Fruit fly (Drosophila melanogaster) whole organism, embryonic: ENCODE measurements around the gene Rrp5.

Source experiments
- Atf-2 ChIP-seq: fragments of 200-800 bp; sonication (Bioruptor generic); optimal IDR thresholded peaks from 2 replicates; lab custom pipeline; 2016; ENCODE audit warnings: missing biosample characterization, missing genetic modification characterization
- CG10543 ChIP-seq: fragments of 200-800 bp; sonication (Bioruptor generic); optimal IDR thresholded peaks from 3 replicates; lab custom pipeline; 2017; ENCODE audit warnings: missing biosample characterization, mild to moderate bottlenecking, missing genetic modification characterization, moderate library complexity
- CG12219 ChIP-seq: fragments of 200-800 bp; sonication (Bioruptor generic); optimal IDR thresholded peaks from 3 replicates; lab custom pipeline; 2018; ENCODE audit warnings: missing biosample characterization, mild to moderate bottlenecking, missing genetic modification characterization
- CG12769 ChIP-seq: fragments of 200-800 bp; sonication (Bioruptor generic); optimal IDR thresholded peaks from 2 replicates; lab custom pipeline; 2019; ENCODE audit warnings: missing biosample characterization, mild to moderate bottlenecking, missing genetic modification characterization, moderate library complexity
- CG13296 ChIP-seq: fragments of 200-800 bp; sonication (Bioruptor generic); optimal IDR thresholded peaks from 3 replicates; lab custom pipeline; 2018; ENCODE audit warnings: missing biosample characterization, mild to moderate bottlenecking, missing genetic modification characterization
- CG1529 ChIP-seq: fragments of 200-800 bp; sonication (Bioruptor generic); optimal IDR thresholded peaks from 3 replicates; lab custom pipeline; 2018; ENCODE audit warnings: missing biosample characterization, missing genetic modification characterization
- CG15696 ChIP-seq: fragments of 200-800 bp; sonication (Bioruptor generic); optimal IDR thresholded peaks from 2 replicates; lab custom pipeline; 2019; ENCODE audit warnings: missing biosample characterization, mild to moderate bottlenecking, missing genetic modification characterization, moderate library complexity
- CG16779 ChIP-seq: fragments of 200-800 bp; sonication (Bioruptor generic); IDR thresholded peaks from 2 replicates; pipeline ENCODE4 v1.3.6; 2022; ENCODE audit warnings: missing biosample characterization, missing genetic modification characterization
- CG17359 ChIP-seq: fragments of 200-800 bp; sonication (Bioruptor generic); optimal IDR thresholded peaks from 3 replicates; lab custom pipeline; 2018; ENCODE audit warnings: missing biosample characterization, mild to moderate bottlenecking, missing genetic modification characterization, moderate library complexity
- CG17385 ChIP-seq: fragments of 200-800 bp; sonication (Bioruptor generic); optimal IDR thresholded peaks from 3 replicates; lab custom pipeline; 2018; ENCODE audit warnings: missing biosample characterization, mild to moderate bottlenecking, missing genetic modification characterization
- CG18599 ChIP-seq: fragments of 200-800 bp; sonication (Bioruptor generic); optimal IDR thresholded peaks from 3 replicates; lab custom pipeline; 2017; ENCODE audit warnings: missing biosample characterization, missing genetic modification characterization, mild to moderate bottlenecking, moderate library complexity, missing genetic modification reagents
- CG2712 ChIP-seq: fragments of 200-800 bp; optimal IDR thresholded peaks from 3 replicates; lab custom pipeline; 2019; ENCODE audit warnings: missing biosample characterization, mild to moderate bottlenecking, missing genetic modification characterization, moderate library complexity
- CG32767 ChIP-seq: fragments of 200-800 bp; sonication (Bioruptor generic); IDR thresholded peaks from 2 replicates; pipeline ENCODE4 v1.3.6; 2022; ENCODE audit warnings: missing biosample characterization, missing genetic modification characterization
- CG7556 ChIP-seq: fragments of 200-800 bp; sonication (Bioruptor generic); optimal IDR thresholded peaks from 2 replicates; lab custom pipeline; 2017; ENCODE audit warnings: missing biosample characterization, mild to moderate bottlenecking, missing genetic modification characterization
- CG8290 ChIP-seq, 3 experiments: fragments of 200-800 bp; sonication (Bioruptor generic); optimal IDR thresholded peaks; 2 replicates each; lab custom pipeline; 2016 to 2019; ENCODE audit warnings: missing biosample characterization in 3 of 3, missing genetic modification characterization in 3 of 3, mild to moderate bottlenecking in 2 of 3, moderate library complexity in 1 of 3
- CG9876 ChIP-seq: fragments of 200-800 bp; sonication (Bioruptor generic); optimal IDR thresholded peaks from 2 replicates; lab custom pipeline; 2016; ENCODE audit warnings: missing biosample characterization, missing genetic modification characterization
- Chrac-16 ChIP-seq: fragments of 200-800 bp; sonication (Bioruptor generic); optimal IDR thresholded peaks from 3 replicates; lab custom pipeline; 2016; ENCODE audit warnings: missing biosample characterization, missing genetic modification characterization
- D19A ChIP-seq: fragments of 200-800 bp; optimal IDR thresholded peaks from 3 replicates; lab custom pipeline; 2019; ENCODE audit warnings: missing biosample characterization, mild to moderate bottlenecking, missing genetic modification characterization, moderate library complexity
- Dp ChIP-seq: fragments of 200-800 bp; sonication (Bioruptor generic); optimal IDR thresholded peaks from 2 replicates; lab custom pipeline; 2018; ENCODE audit warnings: missing biosample characterization, mild to moderate bottlenecking, missing genetic modification characterization, moderate library complexity
- Eip74EF ChIP-seq, 2 experiments: fragments of 200-800 bp in 1 of 2; fragments of >200 bp in 1 of 2; sonication (Bioruptor generic) in 1 of 2; optimal IDR thresholded peaks; 2 replicates each; lab custom pipeline; 2017 to 2019; ENCODE audit warnings: missing biosample characterization in 2 of 2, missing genetic modification characterization in 2 of 2, mild to moderate bottlenecking in 1 of 2, moderate library complexity in 1 of 2
- Ets97D ChIP-seq: fragments of 200-800 bp; sonication (Bioruptor generic); optimal IDR thresholded peaks from 3 replicates; lab custom pipeline; 2016; ENCODE audit warnings: missing biosample characterization, missing genetic modification characterization
- HLHmδ ChIP-seq: fragments of 200-800 bp; sonication (Bioruptor generic); optimal IDR thresholded peaks from 2 replicates; lab custom pipeline; 2018; ENCODE audit warnings: missing biosample characterization, mild to moderate bottlenecking, missing genetic modification characterization, moderate library complexity
- Hmr ChIP-seq: fragments of 200-800 bp; sonication (Bioruptor generic); optimal IDR thresholded peaks from 3 replicates; lab custom pipeline; 2017; ENCODE audit warnings: mild to moderate bottlenecking, missing biosample characterization, missing genetic modification reagents, missing genetic modification characterization
- Hr39 ChIP-seq: fragments of >200 bp; optimal IDR thresholded peaks from 2 replicates; lab custom pipeline; 2017
- NC2β ChIP-seq: fragments of 200-800 bp; sonication (Bioruptor generic); optimal IDR thresholded peaks from 2 replicates; lab custom pipeline; 2016; ENCODE audit warnings: missing biosample characterization, missing genetic modification characterization
- Ravus ChIP-seq: fragments of 200-800 bp; sonication (Bioruptor generic); IDR thresholded peaks from 2 replicates; pipeline ENCODE4 v1.3.6; 2022; ENCODE audit warnings: missing biosample characterization, missing genetic modification characterization
- Tbp ChIP-seq: fragments of >200 bp; optimal IDR thresholded peaks from 2 replicates; lab custom pipeline; 2018; ENCODE audit warnings: missing biosample characterization, missing genetic modification characterization
- Xbp1 ChIP-seq: fragments of 200-800 bp; sonication (Bioruptor generic); optimal IDR thresholded peaks from 3 replicates; lab custom pipeline; 2016; ENCODE audit warnings: missing biosample characterization, mild to moderate bottlenecking, missing genetic modification characterization
- ap ChIP-seq: fragments of 200-800 bp; sonication (Bioruptor generic); IDR thresholded peaks from 2 replicates; pipeline ENCODE4 v1.3.6; 2022; ENCODE audit warnings: missing biosample characterization, missing genetic modification characterization
- caup ChIP-seq: fragments of 200-800 bp; sonication (Bioruptor generic); optimal IDR thresholded peaks from 3 replicates; lab custom pipeline; 2017; ENCODE audit warnings: missing biosample characterization, mild to moderate bottlenecking, missing genetic modification characterization, moderate library complexity; ENCODE audit not compliant: severe bottlenecking
- chinmo ChIP-seq: fragments of 200-800 bp; sonication (Bioruptor generic); IDR thresholded peaks from 4 replicates; pipeline ENCODE4 v1.3.6; 2022; ENCODE audit warnings: missing biosample characterization, missing genetic modification characterization; ENCODE audit not compliant: partially characterized antibody
- da ChIP-seq: fragments of 200-800 bp; sonication (Bioruptor generic); optimal IDR thresholded peaks from 2 replicates; lab custom pipeline; 2016; ENCODE audit warnings: missing biosample characterization, missing genetic modification characterization
- danr ChIP-seq: fragments of 200-800 bp; sonication (Bioruptor generic); IDR thresholded peaks from 2 replicates; pipeline ENCODE4 v1.3.6; 2022; ENCODE audit warnings: missing biosample characterization, missing genetic modification characterization
- dysf ChIP-seq: fragments of 200-800 bp; sonication (Bioruptor generic); IDR thresholded peaks from 3 replicates; pipeline ENCODE4 v1.3.6; 2022; ENCODE audit warnings: missing biosample characterization, missing genetic modification characterization
- emc ChIP-seq: fragments of 200-800 bp; sonication (Bioruptor generic); optimal IDR thresholded peaks from 2 replicates; lab custom pipeline; 2016; ENCODE audit warnings: missing biosample characterization, missing genetic modification characterization
- fd96Cb ChIP-seq: fragments of 200-800 bp; sonication (Bioruptor generic); optimal IDR thresholded peaks from 2 replicates; lab custom pipeline; 2018; ENCODE audit warnings: missing biosample characterization, mild to moderate bottlenecking, missing genetic modification characterization, moderate library complexity
- gro ChIP-seq: fragments of 200-800 bp; sonication (Bioruptor generic); optimal IDR thresholded peaks from 2 replicates; lab custom pipeline; 2016; ENCODE audit warnings: missing biosample characterization, missing genetic modification characterization
- hb ChIP-seq: fragments of 200-800 bp; sonication (Bioruptor generic); IDR thresholded peaks from 3 replicates; pipeline ENCODE4 v1.3.6; 2022; ENCODE audit warnings: missing biosample characterization, missing genetic modification characterization; ENCODE audit not compliant: partially characterized antibody
- hbn ChIP-seq: fragments of 200-800 bp; sonication (Bioruptor generic); IDR thresholded peaks from 2 replicates; pipeline ENCODE4 v1.3.6; 2022; ENCODE audit warnings: missing biosample characterization, missing genetic modification characterization; ENCODE audit not compliant: partially characterized antibody
- jigr1 ChIP-seq: fragments of 200-800 bp; sonication (Bioruptor generic); IDR thresholded peaks from 3 replicates; pipeline ENCODE4 v1.3.6; 2022; ENCODE audit warnings: missing biosample characterization, missing genetic modification characterization
- p53 ChIP-seq: fragments of 200-800 bp; sonication (Bioruptor generic); optimal IDR thresholded peaks from 2 replicates; lab custom pipeline; 2016; ENCODE audit warnings: missing biosample characterization, missing genetic modification characterization
- peb ChIP-seq: fragments of 200-800 bp; sonication (Bioruptor generic); IDR thresholded peaks from 2 replicates; pipeline ENCODE4 v1.3.6; 2022; ENCODE audit warnings: missing biosample characterization, missing genetic modification characterization
- pho ChIP-seq: fragments of 200-800 bp; sonication (Bioruptor generic); optimal IDR thresholded peaks from 2 replicates; lab custom pipeline; 2016; ENCODE audit warnings: missing biosample characterization, missing genetic modification characterization
- psq ChIP-seq: fragments of 200-800 bp; sonication (Bioruptor generic); optimal IDR thresholded peaks from 2 replicates; lab custom pipeline; 2017; ENCODE audit warnings: missing biosample characterization, missing genetic modification characterization
- shn ChIP-seq: fragments of 200-800 bp; sonication (Bioruptor generic); optimal IDR thresholded peaks from 3 replicates; lab custom pipeline; 2016; ENCODE audit warnings: missing biosample characterization, missing genetic modification characterization
- sqz ChIP-seq: fragments of 200-800 bp; sonication (Bioruptor generic); optimal IDR thresholded peaks from 3 replicates; lab custom pipeline; 2018; ENCODE audit warnings: missing biosample characterization, mild to moderate bottlenecking, missing genetic modification characterization
- vnd ChIP-seq: fragments of 200-800 bp; sonication (Bioruptor generic); IDR thresholded peaks from 3 replicates; pipeline ENCODE4 v1.3.6; 2022; ENCODE audit warnings: missing biosample characterization, missing genetic modification characterization; ENCODE audit not compliant: partially characterized antibody
- z ChIP-seq: fragments of 200-800 bp; sonication (Bioruptor generic); IDR thresholded peaks from 3 replicates; pipeline ENCODE4 v1.3.6; 2022; ENCODE audit warnings: missing biosample characterization, missing genetic modification characterization
- zen ChIP-seq: fragments of 200-800 bp; sonication (Bioruptor generic); optimal IDR thresholded peaks from 3 replicates; lab custom pipeline; 2018; ENCODE audit warnings: missing biosample characterization, mild to moderate bottlenecking, missing genetic modification characterization, moderate library complexity

The Rrp5 gene

dm6 chr3R:24289768-24290349, 43.3 kb downstream of the Rrp5 start, which contains the start of the genes CG34290 and Uck (continued):
- TF ChIP-seq CG12219 (GFP tag; lab: Kevin White, UChicago) (peak; percentile 83), Chrac-16 (peak; percentile 2), CG16779 (GFP tag; lab: Robert Waterston, UW) (no peak; the same call in 1 of the 2 replicates), CG17385 (peak; percentile 84), CG8290 (GFP tag; optimal IDR thresholded peaks at IDR 0.05; lab: Kevin White, UChicago) (peak; percentile 42), CG8290 (tag; optimal IDR thresholded peaks at IDR 0.05; lab: Kevin White, UChicago) (peak; percentile 41 to 89), jigr1 (GFP tag; lab: Robert Waterston, UW) (no peak), CG15696 (peak; percentile 38), Hmr (GFP tag; lab: Kevin White, UChicago) (peak; percentile 94), shn (peak; percentile 68), D19A (tag; lab: Kevin White, UChicago) (no peak), chinmo (GFP tag; lab: Robert Waterston, UW) (peak; percentile 86; the same call in 3 of the 4 replicates), CG7556 (GFP tag; lab: Kevin White, UChicago) (peak; percentile 61), CG1529 (peak; percentile 52), CG13296 (GFP tag; lab: Kevin White, UChicago) (peak; percentile 87), hbn (GFP tag; lab: Robert Waterston, UW) (peak; percentile 85), pho (GFP tag; lab: Kevin White, UChicago) (peak; percentile 63), ap (GFP tag; lab: Robert Waterston, UW) (peak; percentile 45), Ets97D (GFP tag; lab: Kevin White, UChicago) (peak; percentile 99), fd96Cb (tag; lab: Kevin White, UChicago) (peak; percentile 8), CG18599 (peak; percentile 88), psq (GFP tag; lab: Kevin White, UChicago) (peak; percentile 48), Atf-2 (GFP tag; lab: Kevin White, UChicago) (peak; percentile 65), da (GFP tag; lab: Kevin White, UChicago) (peak; percentile 52), CG12769 (tag; lab: Kevin White, UChicago) (peak; percentile 75), Eip74EF (GFP tag; optimal IDR thresholded peaks at IDR 0.05; lab: Kevin White, UChicago) (peak in 1 of 2 experiments; percentile 73), sqz (GFP tag; lab: Kevin White, UChicago) (peak; percentile 43), gro (GFP tag; lab: Kevin White, UChicago) (peak; percentile 90), Xbp1 (peak; percentile 76), CG32767 (0 out of 2 replicates have a peak, but pooled peaks have one; percentile 18), HLHmδ (GFP tag; lab: Kevin White, UChicago) (peak; percentile 64), caup (GFP tag; lab: Kevin White, UChicago) (peak; percentile 95), danr (GFP tag; lab: Robert Waterston, UW) (no peak), Ravus (no peak), hb (GFP tag; lab: Robert Waterston, UW) (peak; percentile 62; the same call in 2 of the 3 replicates), CG10543 (GFP tag; lab: Kevin White, UChicago) (peak; percentile 87), p53 (peak; percentile 69), CG17359 (tag; lab: Kevin White, UChicago) (peak; percentile 71), zen (tag; lab: Kevin White, UChicago) (peak; percentile 86), NC2β (GFP tag; lab: Kevin White, UChicago) (peak; percentile 84), vnd (GFP tag; lab: Robert Waterston, UW) (peak; percentile 54; the same call in 1 of the 3 replicates), dysf (GFP tag; lab: Robert Waterston, UW) (peak; percentile 75; the same call in 2 of the 3 replicates), Tbp (GFP tag; lab: Kevin White, UChicago) (no peak), Hr39 (lab: Kevin White, UChicago) (no peak), emc (GFP tag; lab: Kevin White, UChicago) (peak; percentile 66), Dp (peak; percentile 63), z (GFP tag; lab: Robert Waterston, UW) (no peak), peb (0 out of 2 replicates have a peak, but pooled peaks have one; percentile 15), CG2712 (tag; lab: Kevin White, UChicago) (peak; percentile 72), CG9876 (peak; percentile 72)
